Fruit fly (Drosophila melanogaster): ENCODE measurements around the gene CG3808.

- TF ChIP-seq achi (GFP tag; optimal IDR thresholded peaks at IDR 0.05) (no peak), CG10631 (GFP tag; optimal IDR thresholded peaks at IDR 0.05) (no peak), eg (GFP tag; IDR thresholded peaks at IDR 0.05) (no peak), CG16779 (tag; optimal IDR thresholded peaks at IDR 0.05) (no peak), acj6 (GFP tag; optimal IDR thresholded peaks at IDR 0.05) (no peak), Hr4 (GFP tag; optimal IDR thresholded peaks at IDR 0.05) (no peak), CG8319 (GFP tag; optimal IDR thresholded peaks at IDR 0.05) (no peak), CG7368 (GFP tag; optimal IDR thresholded peaks at IDR 0.05) (no peak), Smox (GFP tag; optimal IDR thresholded peaks at IDR 0.05) (no peak), net (GFP tag; optimal IDR thresholded peaks at IDR 0.05) (no peak)
Measured at dm6 chr3L:19016805-19017161, 16.4 kb upstream of the CG3808 start.
